Worm (Caenorhabditis elegans) whole organism, mixed stage, embryonic: ENCODE data around the gene Y45G12B.2.

Experiments used
- M03D4.4 ChIP-seq: sonication (generic microtip); optimal IDR thresholded peaks from 2 replicates; lab custom pipeline; 2017; ENCODE audit warnings: mild to moderate bottlenecking, missing genetic modification characterization, missing compliant biosample characterization
- ceh-39 ChIP-seq: fragments of 150-350 bp; optimal IDR thresholded peaks from 2 replicates; lab custom pipeline; 2014; ENCODE audit warnings: missing biosample characterization, missing genetic modification characterization
- lin-13 ChIP-seq: fragments of 150-350 bp; optimal IDR thresholded peaks from 2 replicates; lab custom pipeline; 2014; ENCODE audit warnings: missing biosample characterization, missing genetic modification characterization
- nhr-28 ChIP-seq: fragments of 150-350 bp; optimal IDR thresholded peaks from 2 replicates; lab custom pipeline; 2014; ENCODE audit warnings: missing biosample characterization, missing genetic modification characterization
- pha-4 ChIP-seq: fragments of 150-350 bp; optimal IDR thresholded peaks from 2 replicates; lab custom pipeline; 2018; ENCODE audit warnings: missing biosample characterization, missing genetic modification reagents, missing genetic modification characterization
- snpc-4 ChIP-seq: fragments of 150-350 bp; optimal IDR thresholded peaks from 2 replicates; lab custom pipeline; 2014; ENCODE audit warnings: missing biosample characterization, missing genetic modification characterization
- unc-120 ChIP-seq: sonication (generic microtip); optimal IDR thresholded peaks from 2 replicates; lab custom pipeline; 2017; ENCODE audit warnings: missing genetic modification characterization, missing compliant biosample characterization; ENCODE audit not compliant: poor library complexity, severe bottlenecking
- unc-39 ChIP-seq: fragments of 150-350 bp; optimal IDR thresholded peaks from 2 replicates; lab custom pipeline; 2014; ENCODE audit warnings: missing biosample characterization, missing genetic modification characterization
- unc-62 ChIP-seq: fragments of 150-350 bp; optimal IDR thresholded peaks from 2 replicates; lab custom pipeline; 2014; ENCODE audit warnings: missing biosample characterization, missing genetic modification reagents, missing genetic modification characterization

DNA sequence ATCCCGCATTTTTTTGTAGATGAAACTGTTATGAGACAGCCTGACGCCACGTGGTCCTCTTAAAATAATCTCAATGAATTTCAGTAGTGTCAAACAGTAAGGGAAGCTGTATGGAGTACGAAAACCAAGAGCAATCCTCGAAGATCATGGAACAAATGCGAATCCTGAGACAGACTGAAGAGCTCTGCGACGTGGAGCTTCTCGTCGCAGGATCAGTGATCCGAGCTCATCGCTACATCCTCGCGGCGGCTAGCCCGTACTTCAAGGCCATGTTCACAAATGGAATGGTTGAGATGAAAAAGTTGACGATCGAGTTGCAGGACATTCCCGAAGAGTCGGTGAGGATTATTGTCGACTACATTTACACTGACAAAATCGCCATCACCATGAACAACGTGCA, 10.3 kb upstream of the Y45G12B.2 start:
- TF ChIP-seq nhr-28 (tag; lab: Kevin White, UChicago) (no peak), unc-62 (GFP tag; lab: Kevin White, UChicago) (no peak), unc-120 (no peak), pha-4 (tag; lab: Kevin White, UChicago) (no peak), M03D4.4 (no peak), ceh-39 (no peak), snpc-4 (no peak), lin-13 (tag; lab: Kevin White, UChicago) (no peak), unc-39 (tag; lab: Kevin White, UChicago) (no peak)
